Fruit fly (Drosophila melanogaster) Kc167 (cell line): ENCODE data around the gene CG14232.

Experiments
- Myc ChIP-seq: fragments of >200 bp; optimal IDR thresholded peaks from 2 replicates; lab custom pipeline; 2017; ENCODE audit warnings: missing external identifiers
- Sin3A ChIP-seq: fragments of >200 bp; optimal IDR thresholded peaks from 2 replicates; lab custom pipeline; 2018; ENCODE audit warnings: missing external identifiers
- h ChIP-seq: fragments of >200 bp; optimal IDR thresholded peaks from 3 replicates; lab custom pipeline; 2018; ENCODE audit warnings: missing external identifiers
- insv ChIP-seq: fragments of >200 bp; optimal IDR thresholded peaks from 3 replicates; lab custom pipeline; 2018; ENCODE audit warnings: missing external identifiers
- psq ChIP-seq: fragments of >200 bp; optimal IDR thresholded peaks from 2 replicates; lab custom pipeline; 2017; ENCODE audit warnings: missing external identifiers
- ttk ChIP-seq: sonication (Bioruptor generic); optimal IDR thresholded peaks from 2 replicates; lab custom pipeline; 2017; ENCODE audit warnings: missing external identifiers

CG14232 gene

dm6 chrX:19704083-19704482, at the start of gene CG14232, which contains the start of gene CG14230:
TSS of gene CG14232 (minus strand) at chrX:19704259.
TSS of gene CG14230 (plus strand) at chrX:19704176.
- TF ChIP-seq ttk: no peak
- no peak for TF ChIP-seq Sin3A (lab: Kevin White, UChicago)
- no peak for TF ChIP-seq h (lab: Kevin White, UChicago)
- no peak for TF ChIP-seq psq
- TF ChIP-seq Myc (lab: Kevin White, UChicago): no peak
- TF ChIP-seq insv: no peak

- no peak for TF ChIP-seq insv
- no peak for TF ChIP-seq Sin3A (lab: Kevin White, UChicago)
- no peak for TF ChIP-seq psq
- no peak for TF ChIP-seq ttk
- no peak for TF ChIP-seq h (lab: Kevin White, UChicago)
- no peak for TF ChIP-seq Myc (lab: Kevin White, UChicago)
Observed at dm6 chrX:19753710-19754109, 49.7 kb upstream of the CG14232 start.

- TF ChIP-seq insv: no peak
- TF ChIP-seq h (lab: Kevin White, UChicago): no peak
- TF ChIP-seq psq: no peak
Observed at dm6 chrX:19752344-19752743, 48.3 kb upstream of the CG14232 start.

dm6 chrX:19750626-19751149, 46.6 kb upstream of the CG14232 start, which contains the start of gene Abcd3:
TSS of gene Abcd3 (plus strand) at chrX:19750770.
- TF ChIP-seq ttk: no peak
- TF ChIP-seq insv: no peak
- no peak for TF ChIP-seq h (lab: Kevin White, UChicago)
- TF ChIP-seq Myc (lab: Kevin White, UChicago): no peak
- no peak for TF ChIP-seq psq
- TF ChIP-seq Sin3A (lab: Kevin White, UChicago): no peak

dm6 chrX:19748565-19748964, 44.5 kb upstream of the CG14232 start:
- TF ChIP-seq Myc (lab: Kevin White, UChicago) (no peak), Sin3A (lab: Kevin White, UChicago) (no peak), h (lab: Kevin White, UChicago) (no peak), ttk (no peak), psq (no peak), insv (no peak)

- no peak for TF ChIP-seq insv
- no peak for TF ChIP-seq ttk
- no peak for TF ChIP-seq Sin3A (lab: Kevin White, UChicago)
- TF ChIP-seq psq: no peak
- TF ChIP-seq h (lab: Kevin White, UChicago): no peak
- no peak for TF ChIP-seq Myc (lab: Kevin White, UChicago)
Observed at dm6 chrX:19748014-19748413, 44.0 kb upstream of the CG14232 start, which contains the start of gene Alr. TSS of gene Alr (plus strand) at chrX:19748314.

- TF ChIP-seq h (lab: Kevin White, UChicago) (no peak), psq (no peak), insv (no peak), Myc (lab: Kevin White, UChicago) (no peak), ttk (no peak), Sin3A (lab: Kevin White, UChicago) (no peak)
Observed at dm6 chrX:19745908-19746604, 42.0 kb upstream of the CG14232 start, which contains the start of gene parvin. TSS of gene parvin (plus strand) at chrX:19746041.

- TF ChIP-seq Myc (lab: Kevin White, UChicago): no peak
- TF ChIP-seq ttk: no peak
- no peak for TF ChIP-seq insv
- no peak for TF ChIP-seq psq
- no peak for TF ChIP-seq h (lab: Kevin White, UChicago)
Observed at dm6 chrX:19744003-19744488, 40.0 kb upstream of the CG14232 start, which contains the start of the genes CG18809, COX6B, CG33932 and Rpp20. TSS of gene CG18809 (minus strand) at chrX:19744335. TSS of gene COX6B (minus strand) at chrX:19744335. TSS of gene CG33932 (plus strand) at chrX:19744431. TSS of gene Rpp20 (plus strand) at chrX:19744431.

- no peak for TF ChIP-seq insv
- no peak for TF ChIP-seq Myc (lab: Kevin White, UChicago)
- TF ChIP-seq h (lab: Kevin White, UChicago): no peak
- TF ChIP-seq Sin3A (lab: Kevin White, UChicago): no peak
- TF ChIP-seq ttk: no peak
- no peak for TF ChIP-seq psq
Observed at dm6 chrX:19737872-19738271, 33.8 kb upstream of the CG14232 start.

dm6 chrX:19735270-19735669, 31.2 kb upstream of the CG14232 start, which contains the start of gene CG14234:
TSS of gene CG14234 (plus strand) at chrX:19735570.
- TF ChIP-seq insv: no peak
- no peak for TF ChIP-seq h (lab: Kevin White, UChicago)
- no peak for TF ChIP-seq Sin3A (lab: Kevin White, UChicago)
- no peak for TF ChIP-seq psq
- TF ChIP-seq Myc (lab: Kevin White, UChicago): no peak
- TF ChIP-seq ttk: no peak

- TF ChIP-seq ttk: no peak
- TF ChIP-seq Myc (lab: Kevin White, UChicago): no peak
- no peak for TF ChIP-seq Sin3A (lab: Kevin White, UChicago)
- TF ChIP-seq insv: no peak
- no peak for TF ChIP-seq h (lab: Kevin White, UChicago)
- no peak for TF ChIP-seq psq
Observed at dm6 chrX:19730844-19731243, 26.8 kb upstream of the CG14232 start, which contains the start of gene AP-1-2beta. TSS of gene AP-1-2beta (plus strand) at chrX:19731004.
